Fruit fly (Drosophila melanogaster) whole organism, embryonic: ENCODE measurements around the gene CG43339.

Experiments
- Antp ChIP-seq: fragments of 200-800 bp; sonication (Bioruptor generic); optimal IDR thresholded peaks from 3 replicates; lab custom pipeline; 2016; ENCODE audit warnings: missing biosample characterization, missing genetic modification characterization
- CG10366 ChIP-seq: fragments of 200-800 bp; sonication (Bioruptor generic); IDR thresholded peaks from 2 replicates; pipeline ENCODE4 v1.3.6; 2022; ENCODE audit warnings: missing biosample characterization, missing genetic modification characterization
- CG1233 ChIP-seq: fragments of 200-800 bp; sonication (Bioruptor generic); optimal IDR thresholded peaks from 4 replicates; lab custom pipeline; 2018; ENCODE audit warnings: missing biosample characterization, mild to moderate bottlenecking, missing genetic modification characterization
- CG15073 ChIP-seq: fragments of 200-800 bp; sonication (Bioruptor generic); optimal IDR thresholded peaks from 2 replicates; lab custom pipeline; 2016; ENCODE audit warnings: missing biosample characterization, missing genetic modification characterization
- CG17612 ChIP-seq: fragments of 200-800 bp; sonication (Bioruptor generic); IDR thresholded peaks from 2 replicates; pipeline ENCODE4 v1.3.6; 2022; ENCODE audit warnings: missing biosample characterization, missing genetic modification characterization
- CG1832 ChIP-seq: fragments of 200-800 bp; sonication (Bioruptor generic); optimal IDR thresholded peaks from 2 replicates; lab custom pipeline; 2017; ENCODE audit warnings: missing biosample characterization, mild to moderate bottlenecking, missing genetic modification characterization, inconsistent platforms
- CG18619 ChIP-seq: fragments of 200-800 bp; sonication (Bioruptor generic); optimal IDR thresholded peaks from 3 replicates; lab custom pipeline; 2017; ENCODE audit warnings: missing biosample characterization, mild to moderate bottlenecking, missing genetic modification characterization
- CG2199 ChIP-seq: fragments of 200-800 bp; sonication (Bioruptor generic); IDR thresholded peaks from 3 replicates; pipeline ENCODE4 v1.3.6; 2022; ENCODE audit warnings: missing biosample characterization, missing genetic modification characterization
- CG32532 ChIP-seq: fragments of 200-800 bp; sonication (Bioruptor generic); IDR thresholded peaks from 2 replicates; pipeline ENCODE4 v1.3.6; 2022; ENCODE audit warnings: missing biosample characterization, missing genetic modification characterization
- CG3281 ChIP-seq: fragments of 200-800 bp; sonication (Bioruptor generic); optimal IDR thresholded peaks from 3 replicates; lab custom pipeline; 2017; ENCODE audit warnings: missing biosample characterization, mild to moderate bottlenecking, missing genetic modification characterization
- CG3995 ChIP-seq: fragments of 200-800 bp; sonication (Bioruptor generic); optimal IDR thresholded peaks from 3 replicates; lab custom pipeline; 2016; ENCODE audit warnings: missing biosample characterization, missing genetic modification characterization
- CG4282 ChIP-seq: fragments of 200-800 bp; sonication (Bioruptor generic); optimal IDR thresholded peaks from 2 replicates; lab custom pipeline; 2016; ENCODE audit warnings: missing biosample characterization, missing genetic modification characterization
- CG5953 ChIP-seq: fragments of 200-800 bp; sonication (Bioruptor generic); IDR thresholded peaks from 2 replicates; pipeline ENCODE4 v1.3.6; 2022; ENCODE audit warnings: missing biosample characterization, missing genetic modification characterization
- CG6813 ChIP-seq: fragments of 200-800 bp; sonication (Bioruptor generic); optimal IDR thresholded peaks from 2 replicates; lab custom pipeline; 2017; ENCODE audit warnings: missing biosample characterization, missing genetic modification characterization, mild to moderate bottlenecking, moderate library complexity, missing genetic modification reagents
- CHES-1-like ChIP-seq: fragments of 200-800 bp; sonication (Bioruptor generic); optimal IDR thresholded peaks from 2 replicates; lab custom pipeline; 2016; ENCODE audit warnings: missing biosample characterization, missing genetic modification characterization
- CoRest ChIP-seq: fragments of 200-800 bp; sonication (Bioruptor generic); optimal IDR thresholded peaks from 3 replicates; lab custom pipeline; 2018; ENCODE audit warnings: missing biosample characterization, mild to moderate bottlenecking, missing genetic modification characterization, moderate library complexity
- Deaf1 ChIP-seq: fragments of 200-800 bp; optimal IDR thresholded peaks from 3 replicates; lab custom pipeline; 2019; ENCODE audit warnings: missing biosample characterization, mild to moderate bottlenecking, missing genetic modification characterization, moderate library complexity
- Dek ChIP-seq: fragments of 200-800 bp; sonication (Bioruptor generic); optimal IDR thresholded peaks from 3 replicates; lab custom pipeline; 2019; ENCODE audit warnings: missing biosample characterization, mild to moderate bottlenecking, missing genetic modification characterization, moderate library complexity
- Dfd ChIP-seq, 2 experiments: fragments of >200 bp; optimal IDR thresholded peaks; 2 replicates each; lab custom pipeline; 2017; ENCODE audit warnings: missing biosample characterization in 2 of 2, missing genetic modification characterization in 2 of 2
- Eip74EF ChIP-seq, 2 experiments: fragments of 200-800 bp in 1 of 2; fragments of >200 bp in 1 of 2; sonication (Bioruptor generic) in 1 of 2; optimal IDR thresholded peaks; 2 replicates each; lab custom pipeline; 2017 to 2019; ENCODE audit warnings: missing biosample characterization in 2 of 2, missing genetic modification characterization in 2 of 2, mild to moderate bottlenecking in 1 of 2, moderate library complexity in 1 of 2
- Fer1 ChIP-seq: fragments of 200-800 bp; sonication (Bioruptor generic); optimal IDR thresholded peaks from 2 replicates; lab custom pipeline; 2017; ENCODE audit warnings: missing biosample characterization, mild to moderate bottlenecking, missing genetic modification characterization
- Fer2 ChIP-seq: fragments of 200-800 bp; sonication (Bioruptor generic); optimal IDR thresholded peaks from 2 replicates; lab custom pipeline; 2018; ENCODE audit warnings: missing biosample characterization, mild to moderate bottlenecking, missing genetic modification characterization, moderate library complexity
- Gug ChIP-seq: fragments of 200-800 bp; sonication (Bioruptor generic); IDR thresholded peaks from 4 replicates; pipeline ENCODE4 v1.3.6; 2022; ENCODE audit warnings: missing biosample characterization, missing genetic modification characterization
- HLH3B ChIP-seq: fragments of 200-800 bp; sonication (Bioruptor generic); IDR thresholded peaks from 2 replicates; pipeline ENCODE4 v1.3.6; 2022; ENCODE audit warnings: missing biosample characterization, missing genetic modification characterization
- HLH4C ChIP-seq: fragments of 200-800 bp; sonication (Bioruptor generic); IDR thresholded peaks from 3 replicates; pipeline ENCODE4 v1.3.6; 2022; ENCODE audit warnings: missing biosample characterization, missing genetic modification characterization; ENCODE audit not compliant: partially characterized antibody
- HLH54F ChIP-seq: fragments of 200-800 bp; sonication (Bioruptor generic); optimal IDR thresholded peaks from 3 replicates; lab custom pipeline; 2016; ENCODE audit warnings: missing biosample characterization, missing genetic modification characterization
- Hand ChIP-seq: fragments of 200-800 bp; sonication (Bioruptor generic); optimal IDR thresholded peaks from 2 replicates; lab custom pipeline; 2017; ENCODE audit warnings: mild to moderate bottlenecking, missing biosample characterization, missing genetic modification reagents, missing genetic modification characterization
- NfI ChIP-seq: fragments of 200-800 bp; sonication (Bioruptor generic); optimal IDR thresholded peaks from 3 replicates; lab custom pipeline; 2018; ENCODE audit warnings: missing biosample characterization, mild to moderate bottlenecking, missing genetic modification characterization, moderate library complexity
- Ptx1 ChIP-seq: fragments of 200-800 bp; sonication (Bioruptor generic); IDR thresholded peaks from 2 replicates; pipeline ENCODE4 v1.3.6; 2022; ENCODE audit warnings: missing biosample characterization, missing genetic modification characterization
- Scr ChIP-seq: fragments of 200-800 bp; sonication (Bioruptor generic); IDR thresholded peaks from 2 replicates; pipeline ENCODE4 v1.3.6; 2022; ENCODE audit warnings: missing biosample characterization, missing genetic modification characterization; ENCODE audit not compliant: partially characterized antibody
- Sry-β ChIP-seq: fragments of 200-800 bp; sonication (Bioruptor generic); optimal IDR thresholded peaks from 2 replicates; lab custom pipeline; 2018; ENCODE audit warnings: missing biosample characterization, mild to moderate bottlenecking, missing genetic modification characterization, moderate library complexity
- YL-1 ChIP-seq: fragments of 200-800 bp; sonication (Bioruptor generic); optimal IDR thresholded peaks from 3 replicates; lab custom pipeline; 2017; ENCODE audit warnings: missing biosample characterization, mild to moderate bottlenecking, missing genetic modification characterization
- al ChIP-seq: fragments of 200-800 bp; sonication (Bioruptor generic); IDR thresholded peaks from 2 replicates; pipeline ENCODE4 v1.3.6; 2022; ENCODE audit warnings: missing biosample characterization, missing genetic modification characterization
- bcd ChIP-seq: fragments of 200-800 bp; sonication (Bioruptor generic); optimal IDR thresholded peaks from 2 replicates; lab custom pipeline; 2017; ENCODE audit warnings: missing biosample characterization, mild to moderate bottlenecking, missing genetic modification characterization
- bigmax ChIP-seq: fragments of 200-800 bp; sonication (Bioruptor generic); optimal IDR thresholded peaks from 2 replicates; lab custom pipeline; 2018; ENCODE audit warnings: missing biosample characterization, mild to moderate bottlenecking, missing genetic modification characterization
- chif ChIP-seq, 2 experiments: fragments of 200-800 bp; sonication (Bioruptor generic); optimal IDR thresholded peaks; 3 replicates each; lab custom pipeline; 2016; ENCODE audit warnings: missing biosample characterization in 2 of 2, missing genetic modification characterization in 2 of 2
- chn ChIP-seq: fragments of 200-800 bp; sonication (Bioruptor generic); optimal IDR thresholded peaks from 2 replicates; lab custom pipeline; 2016; ENCODE audit warnings: missing biosample characterization, missing genetic modification characterization
- croc ChIP-seq: fragments of 200-800 bp; sonication (Bioruptor generic); conservative IDR thresholded peaks from 3 replicates; pipeline ENCODE4 v1.3.6; 2022; ENCODE audit warnings: missing biosample characterization, missing genetic modification characterization
- dati ChIP-seq: fragments of 200-800 bp; sonication (Bioruptor generic); IDR thresholded peaks from 2 replicates; pipeline ENCODE4 v1.3.6; 2022; ENCODE audit warnings: missing biosample characterization, missing genetic modification characterization
- dmrt11E ChIP-seq: fragments of 200-800 bp; sonication (Bioruptor generic); optimal IDR thresholded peaks from 3 replicates; lab custom pipeline; 2018; ENCODE audit warnings: missing biosample characterization, mild to moderate bottlenecking, missing genetic modification characterization, moderate library complexity
- dysf ChIP-seq: fragments of 200-800 bp; sonication (Bioruptor generic); IDR thresholded peaks from 3 replicates; pipeline ENCODE4 v1.3.6; 2022; ENCODE audit warnings: missing biosample characterization, missing genetic modification characterization
- gem ChIP-seq: fragments of 200-800 bp; sonication (Bioruptor generic); optimal IDR thresholded peaks from 2 replicates; lab custom pipeline; 2019; ENCODE audit warnings: missing biosample characterization, mild to moderate bottlenecking, missing genetic modification characterization, moderate library complexity
- ind ChIP-seq: fragments of 200-800 bp; sonication (Bioruptor generic); optimal IDR thresholded peaks from 3 replicates; lab custom pipeline; 2016; ENCODE audit warnings: missing biosample characterization, missing genetic modification characterization
- odd ChIP-seq: fragments of 200-800 bp; sonication (Bioruptor generic); optimal IDR thresholded peaks from 2 replicates; lab custom pipeline; 2017; ENCODE audit warnings: missing biosample characterization, mild to moderate bottlenecking, missing genetic modification characterization
- pho ChIP-seq: fragments of 200-800 bp; sonication (Bioruptor generic); optimal IDR thresholded peaks from 2 replicates; lab custom pipeline; 2016; ENCODE audit warnings: missing biosample characterization, missing genetic modification characterization
- phol ChIP-seq: fragments of 200-800 bp; sonication (Bioruptor generic); optimal IDR thresholded peaks from 3 replicates; lab custom pipeline; 2018; ENCODE audit warnings: missing biosample characterization, mild to moderate bottlenecking, missing genetic modification characterization, moderate library complexity
- psq ChIP-seq: fragments of 200-800 bp; sonication (Bioruptor generic); optimal IDR thresholded peaks from 2 replicates; lab custom pipeline; 2017; ENCODE audit warnings: missing biosample characterization, missing genetic modification characterization
- shn ChIP-seq: fragments of 200-800 bp; sonication (Bioruptor generic); optimal IDR thresholded peaks from 3 replicates; lab custom pipeline; 2016; ENCODE audit warnings: missing biosample characterization, missing genetic modification characterization
- sna ChIP-seq: fragments of 200-800 bp; sonication (Bioruptor generic); IDR thresholded peaks from 2 replicates; pipeline ENCODE4 v1.3.6; 2022; ENCODE audit warnings: missing biosample characterization, missing genetic modification characterization; ENCODE audit not compliant: partially characterized antibody
- stc ChIP-seq: fragments of 200-800 bp; sonication (Bioruptor generic); IDR thresholded peaks from 2 replicates; pipeline ENCODE4 v1.3.6; 2022; ENCODE audit warnings: missing biosample characterization, missing genetic modification characterization
- sug ChIP-seq: fragments of 200-800 bp; optimal IDR thresholded peaks from 2 replicates; lab custom pipeline; 2019; ENCODE audit warnings: missing biosample characterization, mild to moderate bottlenecking, missing genetic modification characterization, moderate library complexity
- zfh2 ChIP-seq: fragments of 200-800 bp; sonication (Bioruptor generic); optimal IDR thresholded peaks from 2 replicates; lab custom pipeline; 2016; ENCODE audit warnings: missing biosample characterization, missing genetic modification characterization

The CG43339 gene

dm6 chr2L:18658108-18658507 lies 15.0 kb downstream of the CG43339 start (continued):
- TF ChIP-seq chif (GFP tag; optimal IDR thresholded peaks at IDR 0.05; lab: Kevin White, UChicago) (no peak), CoRest (tag; lab: Kevin White, UChicago) (peak; percentile 57), bcd (peak; percentile 12), al (GFP tag; lab: Robert Waterston, UW) (no peak), Gug (GFP tag; lab: Robert Waterston, UW) (no peak), CG17612 (GFP tag; lab: Robert Waterston, UW) (no peak), CG2199 (GFP tag; lab: Robert Waterston, UW) (no peak), HLH3B (GFP tag; lab: Robert Waterston, UW) (no peak), HLH4C (GFP tag; lab: Robert Waterston, UW) (no peak), HLH54F (no peak), Deaf1 (peak; percentile 5), Fer2 (tag; lab: Kevin White, UChicago) (peak; percentile 7), psq (GFP tag; lab: Kevin White, UChicago) (no peak), dysf (GFP tag; lab: Robert Waterston, UW) (no peak), YL-1 (GFP tag; lab: Kevin White, UChicago) (no peak), dati (GFP tag; lab: Robert Waterston, UW) (no peak), ind (GFP tag; lab: Kevin White, UChicago) (no peak), CG18619 (peak; percentile 9), CG10366 (no peak), CG1233 (no peak), sug (tag; lab: Kevin White, UChicago) (no peak), stc (no peak), pho (GFP tag; lab: Kevin White, UChicago) (no peak), CG6813 (GFP tag; lab: Kevin White, UChicago) (peak; percentile 28), NfI (GFP tag; lab: Kevin White, UChicago) (no peak), Eip74EF (GFP tag; optimal IDR thresholded peaks at IDR 0.05; lab: Kevin White, UChicago) (peak in 1 of 2 experiments; percentile 5), croc (GFP tag; lab: Robert Waterston, UW) (no peak), gem (tag; lab: Kevin White, UChicago) (peak; percentile 35), zfh2 (GFP tag; lab: Kevin White, UChicago) (no peak), CG3281 (GFP tag; lab: Kevin White, UChicago) (peak; percentile 55), sna (GFP tag; lab: Robert Waterston, UW) (no peak), Fer1 (GFP tag; lab: Kevin White, UChicago) (peak; percentile 54), bigmax (GFP tag; lab: Kevin White, UChicago) (no peak), CG1832 (no peak), Ptx1 (GFP tag; lab: Robert Waterston, UW) (no peak), CG15073 (GFP tag; lab: Kevin White, UChicago) (no peak), Antp (GFP tag; lab: Kevin White, UChicago) (no peak), CG32532 (GFP tag; lab: Robert Waterston, UW) (no peak; the same call in 1 of the 2 replicates), CG5953 (GFP tag; lab: Robert Waterston, UW) (no peak), dmrt11E (no peak), phol (tag; lab: Kevin White, UChicago) (peak; percentile 1), chn (GFP tag; lab: Kevin White, UChicago) (no peak), CG4282 (GFP tag; lab: Kevin White, UChicago) (no peak), Scr (no peak), odd (GFP tag; lab: Kevin White, UChicago) (no peak), shn (no peak), Sry-β (GFP tag; lab: Kevin White, UChicago) (no peak), CG3995 (no peak), Dfd (GFP tag; optimal IDR thresholded peaks at IDR 0.05; lab: Kevin White, UChicago) (no peak), CHES-1-like (GFP tag; lab: Kevin White, UChicago) (no peak), Dek (no peak), Hand (GFP tag; lab: Kevin White, UChicago) (no peak)
